Worm (Caenorhabditis elegans): ENCODE measurements around the gene W02C12.2.

DNA sequence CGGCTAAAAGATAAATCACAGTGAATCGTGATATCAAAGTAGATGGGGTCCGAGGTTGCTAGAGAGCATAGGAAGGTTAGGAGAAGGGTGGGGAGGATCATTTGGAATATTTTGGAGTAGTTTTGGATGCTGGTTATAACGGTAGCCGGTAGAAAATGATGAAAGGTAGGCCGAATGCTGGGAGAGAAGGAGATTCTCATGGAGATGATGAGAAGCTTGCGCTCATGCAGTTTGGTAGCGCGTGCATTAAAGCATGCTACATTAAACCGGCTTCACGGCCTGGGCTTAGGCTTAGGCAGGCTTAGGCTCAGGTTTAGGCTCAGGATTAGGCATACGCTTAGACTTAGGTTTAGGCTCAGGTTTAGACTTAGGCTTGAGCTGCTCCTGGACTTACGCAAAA lies 13.5 kb downstream of the W02C12.2 start, which contains the start of gene F47C12.13:
- TF ChIP-seq die-1 (tag; optimal IDR thresholded peaks at IDR 0.05) (no peak), ama-1 (optimal IDR thresholded peaks at IDR 0.05) (no peak), ama-1 (GFP tag; optimal IDR thresholded peaks at IDR 0.05) (no peak), attf-3 (GFP tag; conservative IDR thresholded peaks at IDR 0.05) (no peak), chd-7 (tag; optimal IDR thresholded peaks at IDR 0.05) (no peak), tbx-9 (tag; optimal IDR thresholded peaks at IDR 0.05; ENCODE audit: borderline replicate concordance) (no peak)
